Worm (Caenorhabditis elegans) whole organism, L3 larva: ENCODE measurements around the gene arrd-11.

Experiments
- R02D3.7 ChIP-seq: fragments of 150-350 bp; optimal IDR thresholded peaks from 2 replicates; lab custom pipeline; 2014; ENCODE audit warnings: missing biosample characterization, missing genetic modification characterization
- ZK546.5 ChIP-seq: sonication (generic microtip); optimal IDR thresholded peaks from 2 replicates; lab custom pipeline; 2017; ENCODE audit warnings: missing biosample characterization, missing genetic modification characterization
- ama-1 ChIP-seq: fragments of 150-350 bp; optimal IDR thresholded peaks from 2 replicates; lab custom pipeline; 2018
- ceh-16 ChIP-seq: sonication (generic microtip); optimal IDR thresholded peaks from 2 replicates; lab custom pipeline; 2017; ENCODE audit warnings: missing biosample characterization, missing genetic modification characterization
- ceh-28 ChIP-seq: fragments of 150-350 bp; optimal IDR thresholded peaks from 2 replicates; lab custom pipeline; 2014; ENCODE audit warnings: missing biosample characterization, missing genetic modification reagents, missing genetic modification characterization
- daf-12 ChIP-seq: fragments of 150-350 bp; optimal IDR thresholded peaks from 2 replicates; lab custom pipeline; 2014; ENCODE audit warnings: missing biosample characterization, missing genetic modification reagents, missing genetic modification characterization
- egl-5 ChIP-seq: fragments of 150-350 bp; optimal IDR thresholded peaks from 2 replicates; lab custom pipeline; 2017; ENCODE audit warnings: missing biosample characterization, missing genetic modification reagents, missing genetic modification characterization, inconsistent platforms
- elt-2 ChIP-seq: sonication (generic microtip); optimal IDR thresholded peaks from 2 replicates; lab custom pipeline; 2016; ENCODE audit warnings: missing genetic modification reagents, mild to moderate bottlenecking, missing genetic modification characterization, missing compliant biosample characterization
- eor-1 ChIP-seq, 2 experiments: fragments of 150-350 bp; optimal IDR thresholded peaks; 2 replicates each; lab custom pipeline; 2014 to 2018; ENCODE audit warnings: missing biosample characterization in 2 of 2, missing genetic modification characterization in 2 of 2
- fkh-10 ChIP-seq: sonication (generic microtip); optimal IDR thresholded peaks from 2 replicates; lab custom pipeline; 2017; ENCODE audit warnings: missing biosample characterization, missing genetic modification reagents, missing genetic modification characterization
- fkh-2 ChIP-seq: fragments of 150-350 bp; optimal IDR thresholded peaks from 2 replicates; lab custom pipeline; 2014; ENCODE audit warnings: missing biosample characterization, missing genetic modification reagents, missing genetic modification characterization
- fos-1 ChIP-seq: fragments of 150-350 bp; optimal IDR thresholded peaks from 2 replicates; lab custom pipeline; 2014; ENCODE audit warnings: missing biosample characterization, missing genetic modification characterization
- hmg-11 ChIP-seq: sonication (generic microtip); optimal IDR thresholded peaks from 2 replicates; lab custom pipeline; 2016; ENCODE audit warnings: missing genetic modification characterization, missing compliant biosample characterization
- lin-15B ChIP-seq: fragments of 150-350 bp; optimal IDR thresholded peaks from 2 replicates; lab custom pipeline; 2014; ENCODE audit warnings: missing biosample characterization, missing genetic modification characterization
- lin-39 ChIP-seq: fragments of 150-350 bp; optimal IDR thresholded peaks from 2 replicates; lab custom pipeline; 2018; ENCODE audit warnings: missing biosample characterization, missing genetic modification reagents, missing genetic modification characterization
- mdl-1 ChIP-seq: fragments of 150-350 bp; optimal IDR thresholded peaks from 2 replicates; lab custom pipeline; 2014; ENCODE audit warnings: missing biosample characterization, missing genetic modification characterization
- mml-1 ChIP-seq: fragments of 150-350 bp; sonication (generic microtip); optimal IDR thresholded peaks from 3 replicates; lab custom pipeline; 2014; ENCODE audit warnings: missing biosample characterization, missing genetic modification characterization
- nfya-1 ChIP-seq: sonication (generic microtip); optimal IDR thresholded peaks from 2 replicates; lab custom pipeline; 2017; ENCODE audit warnings: missing genetic modification characterization, mild to moderate bottlenecking, missing compliant biosample characterization, antibody characterized with exemption, moderate library complexity; ENCODE audit not compliant: insufficient read depth
- nhr-12 ChIP-seq: fragments of 150-350 bp; optimal IDR thresholded peaks from 2 replicates; lab custom pipeline; 2014; ENCODE audit warnings: missing biosample characterization, missing genetic modification characterization
- nhr-23 ChIP-seq: fragments of 150-350 bp; optimal IDR thresholded peaks from 2 replicates; lab custom pipeline; 2014; ENCODE audit warnings: missing biosample characterization, missing genetic modification reagents, missing genetic modification characterization
- nhr-237 ChIP-seq: fragments of 150-350 bp; optimal IDR thresholded peaks from 2 replicates; lab custom pipeline; 2014; ENCODE audit warnings: missing biosample characterization, missing genetic modification characterization
- nhr-25 ChIP-seq: sonication (generic microtip); optimal IDR thresholded peaks from 2 replicates; lab custom pipeline; 2017; ENCODE audit warnings: missing biosample characterization, missing genetic modification characterization
- nhr-28 ChIP-seq: fragments of 150-350 bp; optimal IDR thresholded peaks from 2 replicates; lab custom pipeline; 2014; ENCODE audit warnings: missing biosample characterization, missing genetic modification characterization
- nhr-43 ChIP-seq: sonication (generic microtip); optimal IDR thresholded peaks from 2 replicates; lab custom pipeline; 2016; ENCODE audit warnings: mild to moderate bottlenecking, missing genetic modification characterization, missing compliant biosample characterization; ENCODE audit not compliant: poor library complexity, severe bottlenecking
- nhr-76 ChIP-seq: fragments of 150-350 bp; sonication (generic microtip); optimal IDR thresholded peaks from 5 replicates; lab custom pipeline; 2014; ENCODE audit warnings: missing biosample characterization, missing genetic modification characterization
- nhr-77 ChIP-seq: fragments of 150-350 bp; optimal IDR thresholded peaks from 2 replicates; lab custom pipeline; 2014; ENCODE audit warnings: missing biosample characterization, missing genetic modification characterization
- pha-4 ChIP-seq: fragments of 150-350 bp; optimal IDR thresholded peaks from 2 replicates; lab custom pipeline; 2014; ENCODE audit warnings: missing biosample characterization, missing genetic modification reagents, missing genetic modification characterization
- pqm-1 ChIP-seq: fragments of 150-350 bp; optimal IDR thresholded peaks from 2 replicates; lab custom pipeline; 2017; ENCODE audit warnings: missing biosample characterization, missing genetic modification characterization, inconsistent platforms
- sea-2 ChIP-seq: fragments of 150-350 bp; sonication (generic microtip); optimal IDR thresholded peaks from 4 replicates; lab custom pipeline; 2014; ENCODE audit warnings: missing biosample characterization, missing genetic modification reagents, missing genetic modification characterization
- skn-1 ChIP-seq: fragments of 150-350 bp; optimal IDR thresholded peaks from 2 replicates; lab custom pipeline; 2014; ENCODE audit warnings: missing biosample characterization, missing genetic modification characterization
- snpc-4 ChIP-seq: fragments of 150-350 bp; optimal IDR thresholded peaks from 2 replicates; lab custom pipeline; 2014; ENCODE audit warnings: missing biosample characterization, missing genetic modification characterization
- tbx-2 ChIP-seq: sonication (generic microtip); optimal IDR thresholded peaks from 2 replicates; lab custom pipeline; 2016; ENCODE audit warnings: mild to moderate bottlenecking, missing genetic modification characterization, missing compliant biosample characterization
- unc-39 ChIP-seq: sonication (generic microtip); optimal IDR thresholded peaks from 4 replicates; lab custom pipeline; 2017; ENCODE audit warnings: missing biosample characterization, missing genetic modification characterization
- unc-62 ChIP-seq: fragments of 150-350 bp; sonication (generic microtip); optimal IDR thresholded peaks from 4 replicates; lab custom pipeline; 2014; ENCODE audit warnings: missing biosample characterization, missing genetic modification reagents, missing genetic modification characterization
- ztf-11 ChIP-seq: fragments of 150-350 bp; optimal IDR thresholded peaks from 2 replicates; lab custom pipeline; 2014; ENCODE audit warnings: missing biosample characterization, missing genetic modification characterization
- ztf-4 ChIP-seq: fragments of 150-350 bp; optimal IDR thresholded peaks from 2 replicates; lab custom pipeline; 2014; ENCODE audit warnings: missing biosample characterization, missing genetic modification characterization

The arrd-11 gene

ce11 chrII:13765952-13766351, 2.7 kb downstream of the arrd-11 start, which contains the start of gene arrd-12:
Gene arrd-12, plus strand, starts transcription at chrII:13766252.
- TF ChIP-seq ceh-28: no peak
- no peak for TF ChIP-seq lin-39 (tag; lab: Kevin White, UChicago)
- no peak for TF ChIP-seq mdl-1 (tag; lab: Kevin White, UChicago)
- TF ChIP-seq ZK546.5 (tag; lab: Kevin White, UChicago): no peak
- no peak for TF ChIP-seq unc-62 (GFP tag; lab: Kevin White, UChicago)
- TF ChIP-seq ztf-11: no peak
- no peak for TF ChIP-seq elt-2 (tag; lab: Kevin White, UChicago)
- no peak for TF ChIP-seq hmg-11 (tag; lab: Kevin White, UChicago)
- TF ChIP-seq nhr-12 (tag; lab: Kevin White, UChicago): no peak
- no peak for TF ChIP-seq nhr-237 (tag; lab: Kevin White, UChicago)

ce11 chrII:13771335-13771734, 8.1 kb downstream of the arrd-11 start, which contains the start of gene C01B9.1:
Gene C01B9.1, plus strand, starts transcription at chrII:13771575.
- TF ChIP-seq nhr-23 (tag; lab: Kevin White, UChicago) (no peak), fos-1 (no peak), sea-2 (GFP tag; lab: Kevin White, UChicago) (no peak), tbx-2 (tag; lab: Kevin White, UChicago) (no peak), elt-2 (tag; lab: Kevin White, UChicago) (peak; percentile 73), pqm-1 (tag; lab: Kevin White, UChicago) (peak; percentile 64), hmg-11 (tag; lab: Kevin White, UChicago) (no peak), ama-1 (lab: Kevin White, UChicago) (no peak), nhr-76 (tag; lab: Kevin White, UChicago) (no peak), unc-62 (GFP tag; lab: Kevin White, UChicago) (no peak), pha-4 (peak; percentile 37), nfya-1 (no peak), nhr-28 (tag; lab: Kevin White, UChicago) (no peak), nhr-12 (tag; lab: Kevin White, UChicago) (no peak), lin-15B (tag; lab: Kevin White, UChicago) (no peak), skn-1 (tag; lab: Kevin White, UChicago) (no peak), nhr-77 (no peak), fkh-10 (no peak), ztf-4 (no peak)
- TF ChIP-seq, all 47 proteins: peak for 3

ce11 chrII:13780792-13781248, 17.6 kb downstream of the arrd-11 start:
- TF ChIP-seq nhr-77 (peak; percentile 65), fos-1 (no peak), hmg-11 (tag; lab: Kevin White, UChicago) (no peak), pqm-1 (tag; lab: Kevin White, UChicago) (peak; percentile 42), pha-4 (no peak), nhr-23 (tag; lab: Kevin White, UChicago) (no peak), nhr-237 (tag; lab: Kevin White, UChicago) (no peak), unc-39 (no peak), eor-1 (tag; optimal IDR thresholded peaks at IDR 0.05; lab: Kevin White, UChicago) (no peak), lin-39 (tag; lab: Kevin White, UChicago) (no peak), ceh-16 (no peak), nhr-28 (tag; lab: Kevin White, UChicago) (no peak), ama-1 (lab: Kevin White, UChicago) (no peak), ztf-4 (no peak), egl-5 (tag; lab: Kevin White, UChicago) (no peak), elt-2 (tag; lab: Kevin White, UChicago) (peak; percentile 70), nhr-76 (tag; lab: Kevin White, UChicago) (no peak), mml-1 (tag; lab: Kevin White, UChicago) (no peak)

- TF ChIP-seq lin-15B (tag; lab: Kevin White, UChicago) (no peak), ama-1 (lab: Kevin White, UChicago) (no peak), mdl-1 (tag; lab: Kevin White, UChicago) (no peak), snpc-4 (tag; lab: Kevin White, UChicago) (no peak), daf-12 (tag; lab: Kevin White, UChicago) (no peak), nhr-28 (tag; lab: Kevin White, UChicago) (no peak), tbx-2 (tag; lab: Kevin White, UChicago) (no peak), mml-1 (tag; lab: Kevin White, UChicago) (no peak), pha-4 (no peak), fkh-2 (tag; lab: Kevin White, UChicago) (no peak), R02D3.7 (tag; lab: Kevin White, UChicago) (no peak), nhr-25 (tag; lab: Kevin White, UChicago) (no peak), egl-5 (tag; lab: Kevin White, UChicago) (no peak), fkh-10 (no peak), lin-39 (tag; lab: Kevin White, UChicago) (no peak), eor-1 (tag; optimal IDR thresholded peaks at IDR 0.05; lab: Kevin White, UChicago) (no peak), pqm-1 (tag; lab: Kevin White, UChicago) (no peak), unc-62 (GFP tag; lab: Kevin White, UChicago) (no peak), nhr-43 (tag; lab: Kevin White, UChicago) (no peak), sea-2 (GFP tag; lab: Kevin White, UChicago) (no peak)
Observed at ce11 chrII:13783880-13784279, 20.7 kb downstream of the arrd-11 start, which contains the start of gene C01B9.4. Gene C01B9.4, minus strand, starts transcription at chrII:13783980.
